Worm (Caenorhabditis elegans) whole organism, mixed stage, embryonic: ENCODE results near the gene nhr-193.

ENCODE experiments used
- drap-1 ChIP-seq: fragments of 200-800 bp; sonication (Bioruptor generic); optimal IDR thresholded peaks from 3 replicates; lab custom pipeline; 2018; ENCODE audit warnings: mild to moderate bottlenecking, missing genetic modification characterization, missing compliant biosample characterization
- lsy-2 ChIP-seq: fragments of 150-350 bp; optimal IDR thresholded peaks from 2 replicates; lab custom pipeline; 2014; ENCODE audit warnings: missing biosample characterization, missing genetic modification characterization
- nhr-76 ChIP-seq: sonication (generic microtip); optimal IDR thresholded peaks from 2 replicates; lab custom pipeline; 2017; ENCODE audit warnings: missing biosample characterization, missing genetic modification characterization
- pha-4 ChIP-seq: fragments of 150-350 bp; optimal IDR thresholded peaks from 2 replicates; lab custom pipeline; 2018; ENCODE audit warnings: missing biosample characterization, missing genetic modification reagents, missing genetic modification characterization
- unc-62 ChIP-seq: fragments of 150-350 bp; optimal IDR thresholded peaks from 2 replicates; lab custom pipeline; 2014; ENCODE audit warnings: missing biosample characterization, missing genetic modification reagents, missing genetic modification characterization

ce11 chrV:16355941-16356340 is 13.8 kb downstream of the nhr-193 start:
- peak; percentile 47 for TF ChIP-seq unc-62 (GFP tag; lab: Kevin White, UChicago)
- peak; percentile 37 for TF ChIP-seq drap-1 (GFP tag; lab: Kevin White, UChicago)
- peak; percentile 70 for TF ChIP-seq pha-4
- TF ChIP-seq nhr-76 (tag; lab: Kevin White, UChicago), result no peak
- peak; percentile 22 for TF ChIP-seq lsy-2 (tag; lab: Kevin White, UChicago)
